Fruit fly (Drosophila melanogaster) whole organism, embryonic: Measurements from ENCODE around the gene CG14085.

Source experiments
- CG10274 ChIP-seq: fragments of 200-800 bp; sonication (Bioruptor generic); optimal IDR thresholded peaks from 3 replicates; lab custom pipeline; 2017; ENCODE audit warnings: missing biosample characterization, mild to moderate bottlenecking, missing genetic modification characterization
- CG10366 ChIP-seq: fragments of 200-800 bp; sonication (Bioruptor generic); IDR thresholded peaks from 2 replicates; pipeline ENCODE4 v1.3.6; 2022; ENCODE audit warnings: missing biosample characterization, missing genetic modification characterization
- CG10959 ChIP-seq: fragments of 200-800 bp; sonication (Bioruptor generic); IDR thresholded peaks from 2 replicates; pipeline ENCODE4 v1.3.6; 2022; ENCODE audit warnings: missing biosample characterization, missing genetic modification characterization
- CG11504 ChIP-seq: fragments of 200-800 bp; sonication (Bioruptor generic); optimal IDR thresholded peaks from 3 replicates; lab custom pipeline; 2019; ENCODE audit warnings: missing biosample characterization, mild to moderate bottlenecking, missing genetic modification characterization, moderate library complexity
- CG11560 ChIP-seq: fragments of 200-800 bp; sonication (Bioruptor generic); IDR thresholded peaks from 3 replicates; pipeline ENCODE4 v1.3.6; 2022; ENCODE audit warnings: missing biosample characterization, missing genetic modification characterization
- CG12659 ChIP-seq: fragments of 200-800 bp; sonication (Bioruptor generic); optimal IDR thresholded peaks from 3 replicates; lab custom pipeline; 2017; ENCODE audit warnings: mild to moderate bottlenecking, missing biosample characterization, missing genetic modification reagents, missing genetic modification characterization
- CG12942 ChIP-seq: fragments of 200-800 bp; sonication (Bioruptor generic); optimal IDR thresholded peaks from 3 replicates; lab custom pipeline; 2016; ENCODE audit warnings: missing biosample characterization, missing genetic modification characterization
- CG1529 ChIP-seq: fragments of 200-800 bp; sonication (Bioruptor generic); optimal IDR thresholded peaks from 3 replicates; lab custom pipeline; 2018; ENCODE audit warnings: missing biosample characterization, missing genetic modification characterization
- CG15696 ChIP-seq: fragments of 200-800 bp; sonication (Bioruptor generic); optimal IDR thresholded peaks from 2 replicates; lab custom pipeline; 2019; ENCODE audit warnings: missing biosample characterization, mild to moderate bottlenecking, missing genetic modification characterization, moderate library complexity
- CG1647 ChIP-seq: fragments of 200-800 bp; sonication (Bioruptor generic); optimal IDR thresholded peaks from 3 replicates; lab custom pipeline; 2016; ENCODE audit warnings: missing biosample characterization, missing genetic modification characterization
- CG17612 ChIP-seq: fragments of 200-800 bp; sonication (Bioruptor generic); IDR thresholded peaks from 2 replicates; pipeline ENCODE4 v1.3.6; 2022; ENCODE audit warnings: missing biosample characterization, missing genetic modification characterization
- CG2120 ChIP-seq: fragments of 200-800 bp; sonication (Bioruptor generic); optimal IDR thresholded peaks from 3 replicates; lab custom pipeline; 2016; ENCODE audit warnings: missing biosample characterization, missing genetic modification characterization
- CG30431 ChIP-seq: fragments of 200-800 bp; sonication (Bioruptor generic); optimal IDR thresholded peaks from 2 replicates; lab custom pipeline; 2017; ENCODE audit warnings: missing biosample characterization, missing genetic modification characterization
- CG3163 ChIP-seq: fragments of 200-800 bp; sonication (Bioruptor generic); optimal IDR thresholded peaks from 3 replicates; lab custom pipeline; 2016; ENCODE audit warnings: missing biosample characterization, missing genetic modification characterization
- CG32532 ChIP-seq: fragments of 200-800 bp; sonication (Bioruptor generic); IDR thresholded peaks from 2 replicates; pipeline ENCODE4 v1.3.6; 2022; ENCODE audit warnings: missing biosample characterization, missing genetic modification characterization
- CG3838 ChIP-seq: fragments of 200-800 bp; sonication (Bioruptor generic); optimal IDR thresholded peaks from 3 replicates; lab custom pipeline; 2016; ENCODE audit warnings: missing biosample characterization, missing genetic modification characterization
- CG4730 ChIP-seq: fragments of 200-800 bp; sonication (Bioruptor generic); IDR thresholded peaks from 2 replicates; pipeline ENCODE4 v1.3.6; 2022; ENCODE audit warnings: missing biosample characterization, missing genetic modification characterization
- CG6689 ChIP-seq: fragments of 200-800 bp; sonication (Bioruptor generic); IDR thresholded peaks from 2 replicates; pipeline ENCODE4 v1.3.6; 2022; ENCODE audit warnings: missing biosample characterization, missing genetic modification characterization
- CG6854 ChIP-seq: fragments of 200-800 bp; sonication (Bioruptor generic); optimal IDR thresholded peaks from 3 replicates; lab custom pipeline; 2017; ENCODE audit warnings: missing biosample characterization, mild to moderate bottlenecking, missing genetic modification characterization
- CG9876 ChIP-seq: fragments of 200-800 bp; sonication (Bioruptor generic); optimal IDR thresholded peaks from 2 replicates; lab custom pipeline; 2016; ENCODE audit warnings: missing biosample characterization, missing genetic modification characterization
- Dfd ChIP-seq, 2 experiments: fragments of >200 bp; optimal IDR thresholded peaks; 2 replicates each; lab custom pipeline; 2017; ENCODE audit warnings: missing biosample characterization in 2 of 2, missing genetic modification characterization in 2 of 2
- Dll ChIP-seq: fragments of 200-800 bp; sonication (Bioruptor generic); IDR thresholded peaks from 4 replicates; pipeline ENCODE4 v1.3.6; 2022; ENCODE audit warnings: missing biosample characterization, missing genetic modification characterization; ENCODE audit not compliant: partially characterized antibody
- Dp ChIP-seq: fragments of 200-800 bp; sonication (Bioruptor generic); optimal IDR thresholded peaks from 2 replicates; lab custom pipeline; 2018; ENCODE audit warnings: missing biosample characterization, mild to moderate bottlenecking, missing genetic modification characterization, moderate library complexity
- E2f2 ChIP-seq: fragments of 200-800 bp; sonication (Bioruptor generic); IDR thresholded peaks from 2 replicates; pipeline ENCODE4 v1.3.6; 2022; ENCODE audit warnings: missing biosample characterization, missing genetic modification characterization
- Fer3 ChIP-seq: fragments of 200-800 bp; sonication (Bioruptor generic); optimal IDR thresholded peaks from 2 replicates; lab custom pipeline; 2018; ENCODE audit warnings: missing biosample characterization, mild to moderate bottlenecking, missing genetic modification characterization, moderate library complexity
- HLH3B ChIP-seq: fragments of 200-800 bp; sonication (Bioruptor generic); IDR thresholded peaks from 2 replicates; pipeline ENCODE4 v1.3.6; 2022; ENCODE audit warnings: missing biosample characterization, missing genetic modification characterization
- HLH54F ChIP-seq: fragments of 200-800 bp; sonication (Bioruptor generic); optimal IDR thresholded peaks from 3 replicates; lab custom pipeline; 2016; ENCODE audit warnings: missing biosample characterization, missing genetic modification characterization
- MBD-R2 ChIP-seq: fragments of 200-800 bp; sonication (Bioruptor generic); IDR thresholded peaks from 2 replicates; pipeline ENCODE4 v1.3.6; 2022; ENCODE audit warnings: missing biosample characterization, missing genetic modification characterization
- MESR4 ChIP-seq: fragments of 200-800 bp; sonication (Bioruptor generic); optimal IDR thresholded peaks from 2 replicates; lab custom pipeline; 2018; ENCODE audit warnings: missing biosample characterization, mild to moderate bottlenecking, missing genetic modification characterization, moderate library complexity
- Six4 ChIP-seq: fragments of 200-800 bp; sonication (Bioruptor generic); optimal IDR thresholded peaks from 2 replicates; lab custom pipeline; 2016; ENCODE audit warnings: missing biosample characterization, missing genetic modification characterization
- Usf ChIP-seq: fragments of 200-800 bp; sonication (Bioruptor generic); optimal IDR thresholded peaks from 2 replicates; lab custom pipeline; 2017; ENCODE audit warnings: missing genotype, missing biosample characterization, missing genetic modification characterization
- Xrp1 ChIP-seq: fragments of 200-800 bp; sonication (Bioruptor generic); IDR thresholded peaks from 2 replicates; pipeline ENCODE4 v1.3.6; 2022; ENCODE audit warnings: missing biosample characterization, missing genetic modification characterization
- bcd ChIP-seq: fragments of 200-800 bp; sonication (Bioruptor generic); optimal IDR thresholded peaks from 2 replicates; lab custom pipeline; 2017; ENCODE audit warnings: missing biosample characterization, mild to moderate bottlenecking, missing genetic modification characterization
- dmrt11E ChIP-seq: fragments of 200-800 bp; sonication (Bioruptor generic); optimal IDR thresholded peaks from 3 replicates; lab custom pipeline; 2018; ENCODE audit warnings: missing biosample characterization, mild to moderate bottlenecking, missing genetic modification characterization, moderate library complexity
- gce ChIP-seq: fragments of 200-800 bp; sonication (Bioruptor generic); IDR thresholded peaks from 3 replicates; pipeline ENCODE4 v1.3.6; 2022; ENCODE audit warnings: missing biosample characterization, missing genetic modification characterization
- jigr1 ChIP-seq: fragments of 200-800 bp; sonication (Bioruptor generic); IDR thresholded peaks from 3 replicates; pipeline ENCODE4 v1.3.6; 2022; ENCODE audit warnings: missing biosample characterization, missing genetic modification characterization
- kay ChIP-seq: fragments of 200-800 bp; sonication (Bioruptor generic); optimal IDR thresholded peaks from 2 replicates; lab custom pipeline; 2016; ENCODE audit warnings: missing biosample characterization, missing genetic modification characterization
- maf-S ChIP-seq: fragments of 200-800 bp; sonication (Bioruptor generic); optimal IDR thresholded peaks from 2 replicates; lab custom pipeline; 2016; ENCODE audit warnings: missing biosample characterization, missing genetic modification characterization
- nau ChIP-seq: fragments of 200-800 bp; sonication (Bioruptor generic); optimal IDR thresholded peaks from 3 replicates; lab custom pipeline; 2017; ENCODE audit warnings: missing biosample characterization, mild to moderate bottlenecking, missing genetic modification characterization, missing genetic modification reagents
- nerfin-1 ChIP-seq: fragments of 200-800 bp; sonication (Bioruptor generic); optimal IDR thresholded peaks from 3 replicates; lab custom pipeline; 2019; ENCODE audit warnings: missing biosample characterization, mild to moderate bottlenecking, missing genetic modification characterization, moderate library complexity
- odd ChIP-seq: fragments of 200-800 bp; sonication (Bioruptor generic); optimal IDR thresholded peaks from 2 replicates; lab custom pipeline; 2017; ENCODE audit warnings: missing biosample characterization, mild to moderate bottlenecking, missing genetic modification characterization
- onecut ChIP-seq: fragments of 200-800 bp; sonication (Bioruptor generic); IDR thresholded peaks from 2 replicates; pipeline ENCODE4 v1.3.6; 2022; ENCODE audit warnings: missing biosample characterization, missing genetic modification characterization
- phol ChIP-seq: fragments of 200-800 bp; sonication (Bioruptor generic); optimal IDR thresholded peaks from 3 replicates; lab custom pipeline; 2018; ENCODE audit warnings: missing biosample characterization, mild to moderate bottlenecking, missing genetic modification characterization, moderate library complexity
- psq ChIP-seq: fragments of 200-800 bp; sonication (Bioruptor generic); optimal IDR thresholded peaks from 2 replicates; lab custom pipeline; 2017; ENCODE audit warnings: missing biosample characterization, missing genetic modification characterization
- pum ChIP-seq: fragments of 200-800 bp; sonication (Bioruptor generic); optimal IDR thresholded peaks from 2 replicates; lab custom pipeline; 2016; ENCODE audit warnings: missing biosample characterization, missing genetic modification characterization
- ranshi ChIP-seq: fragments of 200-800 bp; sonication (Bioruptor generic); IDR thresholded peaks from 2 replicates; pipeline ENCODE4 v1.3.6; 2022; ENCODE audit warnings: missing biosample characterization, missing genetic modification characterization
- rib ChIP-seq: fragments of 200-800 bp; sonication (Bioruptor generic); IDR thresholded peaks from 2 replicates; pipeline ENCODE4 v1.3.6; 2022; ENCODE audit warnings: missing biosample characterization, missing genetic modification characterization
- salm ChIP-seq: fragments of 200-800 bp; sonication (Bioruptor generic); optimal IDR thresholded peaks from 2 replicates; lab custom pipeline; 2018; ENCODE audit warnings: missing biosample characterization, mild to moderate bottlenecking, missing genetic modification characterization
- slbo ChIP-seq: fragments of 200-800 bp; sonication (Bioruptor generic); IDR thresholded peaks from 2 replicates; pipeline ENCODE4 v1.3.6; 2022; ENCODE audit warnings: missing biosample characterization, missing genetic modification characterization
- toy ChIP-seq: fragments of 200-800 bp; sonication (Bioruptor generic); IDR thresholded peaks from 2 replicates; pipeline ENCODE4 v1.3.6; 2022; ENCODE audit warnings: missing biosample characterization, missing genetic modification characterization
- wek ChIP-seq: fragments of 200-800 bp; sonication (Bioruptor generic); optimal IDR thresholded peaks from 3 replicates; lab custom pipeline; 2018; ENCODE audit warnings: missing biosample characterization, mild to moderate bottlenecking, missing genetic modification characterization, moderate library complexity
- wor ChIP-seq: fragments of 200-800 bp; sonication (Bioruptor generic); IDR thresholded peaks from 2 replicates; pipeline ENCODE4 v1.3.6; 2022; ENCODE audit warnings: missing biosample characterization, missing genetic modification characterization
- yki ChIP-seq: fragments of >200 bp; optimal IDR thresholded peaks from 3 replicates; lab custom pipeline; 2018

CG14085 gene

dm6 chr3L:19264141-19264487 is 5.0 kb upstream of the CG14085 start, which contains the start of gene Max (continued):
- peak; percentile 80 for TF ChIP-seq CG11504 (tag; lab: Kevin White, UChicago)
- TF ChIP-seq MESR4 (GFP tag; lab: Kevin White, UChicago) = peak; percentile 53
- peak; percentile 47 for TF ChIP-seq CG12942
- TF ChIP-seq yki (lab: Kevin White, UChicago) = no peak
- TF ChIP-seq Dll = 0 out of 4 replicates have a peak, but pooled peaks have one; percentile 39
- no peak for TF ChIP-seq psq (GFP tag; lab: Kevin White, UChicago)
- peak; percentile 63 for TF ChIP-seq dmrt11E
- TF ChIP-seq kay (GFP tag; lab: Kevin White, UChicago) = peak; percentile 20
- TF ChIP-seq CG12659 (GFP tag; lab: Kevin White, UChicago) = peak; percentile 85
- TF ChIP-seq wek (GFP tag; lab: Kevin White, UChicago) = peak; percentile 99
- TF ChIP-seq CG9876 (GFP tag; lab: Kevin White, UChicago) = no peak
- TF ChIP-seq Dfd (GFP tag; optimal IDR thresholded peaks at IDR 0.05; lab: Kevin White, UChicago) = no peak
- TF ChIP-seq CG10366 = peak; percentile 77
- 0 out of 3 replicates have a peak, but pooled peaks have one; percentile 29 for TF ChIP-seq CG11560 (tag; lab: Robert Waterston, UW)
- TF ChIP-seq CG6689 (GFP tag; lab: Robert Waterston, UW) = peak; percentile 80
- TF ChIP-seq ranshi = peak; percentile 59; the same call in 1 of the 2 replicates
- TF ChIP-seq CG3838 (GFP tag; lab: Kevin White, UChicago) = peak; percentile 7
- TF ChIP-seq CG4730 = 0 out of 2 replicates have a peak, but pooled peaks have one; percentile 21
- peak; percentile 57 for TF ChIP-seq CG15696 (tag; lab: Kevin White, UChicago)
- peak; percentile 78 for TF ChIP-seq Xrp1 (GFP tag; lab: Robert Waterston, UW)
- no peak for TF ChIP-seq rib (GFP tag; lab: Robert Waterston, UW)
- TF ChIP-seq Six4 (GFP tag; lab: Kevin White, UChicago) = peak; percentile 43
- peak; percentile 74 for TF ChIP-seq Fer3
- no peak for TF ChIP-seq maf-S (GFP tag; lab: Kevin White, UChicago)
- peak; percentile 46 for TF ChIP-seq onecut (GFP tag; lab: Robert Waterston, UW)
- TF ChIP-seq HLH54F (GFP tag; lab: Kevin White, UChicago) = peak; percentile 7
- no peak for TF ChIP-seq jigr1
- no peak for TF ChIP-seq CG3163 (GFP tag; lab: Kevin White, UChicago)
- TF ChIP-seq pum (GFP tag; lab: Kevin White, UChicago) = no peak
- no peak for TF ChIP-seq Usf (GFP tag; lab: Kevin White, UChicago)
- no peak for TF ChIP-seq nau
- peak; percentile 28 for TF ChIP-seq Dp (GFP tag; lab: Kevin White, UChicago)
- TF ChIP-seq odd (GFP tag; lab: Kevin White, UChicago) = peak; percentile 48
- TF ChIP-seq CG6854 = peak; percentile 56
- TF ChIP-seq CG10959 (GFP tag; lab: Robert Waterston, UW) = no peak
- TF ChIP-seq salm (tag; lab: Kevin White, UChicago) = peak; percentile 59
- no peak for TF ChIP-seq CG17612 (GFP tag; lab: Robert Waterston, UW)
- TF ChIP-seq toy (GFP tag; lab: Robert Waterston, UW) = no peak
- TF ChIP-seq gce (GFP tag; lab: Robert Waterston, UW) = peak; percentile 68; the same call in 2 of the 3 replicates
- no peak for TF ChIP-seq CG1647 (GFP tag; lab: Kevin White, UChicago)
- TF ChIP-seq CG10274 (GFP tag; lab: Kevin White, UChicago) = no peak
- TF ChIP-seq CG1529 = peak; percentile 30
- TF ChIP-seq CG2120 = peak; percentile 66
- peak; percentile 84 for TF ChIP-seq slbo (GFP tag; lab: Robert Waterston, UW)
- TF ChIP-seq nerfin-1 (tag; lab: Kevin White, UChicago) = peak; percentile 28
- TF ChIP-seq phol = peak; percentile 83
- TF ChIP-seq CG30431 (GFP tag; lab: Kevin White, UChicago) = peak; percentile 42
- TF ChIP-seq wor (GFP tag; lab: Robert Waterston, UW) = 0 out of 2 replicates have a peak, but pooled peaks have one; percentile 17
- peak; percentile 55; the same call in 1 of the 2 replicates for TF ChIP-seq E2f2 (GFP tag; lab: Robert Waterston, UW)
- TF ChIP-seq CG32532 = peak; percentile 84
- TF ChIP-seq bcd (GFP tag; lab: Kevin White, UChicago) = peak; percentile 67
- peak; percentile 90 for TF ChIP-seq MBD-R2 (GFP tag; lab: Robert Waterston, UW)
- peak; percentile 74 for TF ChIP-seq HLH3B
